Fruit fly (Drosophila melanogaster): ENCODE results near the gene sw.
A peak's percentile ranks its signal among the peaks of the same experiment; 100 is the strongest.

Gene sw

DNA sequence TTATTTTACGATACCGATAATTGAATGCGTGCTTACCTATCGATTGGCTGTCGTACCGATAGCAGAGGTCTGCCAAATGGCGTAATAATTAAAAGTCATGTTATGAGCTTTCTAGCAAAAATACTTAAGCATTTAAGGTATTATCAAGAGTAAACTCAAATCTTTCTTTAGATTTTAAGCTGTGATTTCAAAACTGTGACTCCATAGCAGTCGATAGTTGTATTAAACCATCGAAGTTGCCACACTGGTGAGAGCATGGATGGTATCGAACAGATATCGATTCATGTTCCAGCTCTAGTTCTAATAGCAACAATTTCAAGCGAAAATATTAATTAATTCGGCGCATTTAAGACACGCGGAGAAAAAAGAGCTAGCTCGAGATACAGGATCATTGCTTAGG lies 14.9 kb upstream of the sw start, which contains the start of the genes CG17068 and Rab10 (continued):
- TF ChIP-seq Ravus (GFP tag; IDR thresholded peaks at IDR 0.05) (no peak), gro (GFP tag; optimal IDR thresholded peaks at IDR 0.05) (peak; percentile 1), CG13775 (GFP tag; optimal IDR thresholded peaks at IDR 0.05) (peak; percentile 7), CG1024 (GFP tag; IDR thresholded peaks at IDR 0.05) (no peak), kni (GFP tag; optimal IDR thresholded peaks at IDR 0.05) (no peak), sisA (GFP tag; IDR thresholded peaks at IDR 0.05) (no peak), CG12769 (tag; optimal IDR thresholded peaks at IDR 0.05) (no peak), CG31388 (GFP tag; optimal IDR thresholded peaks at IDR 0.05) (no peak), GATAe (GFP tag; conservative IDR thresholded peaks at IDR 0.05) (no peak), btn (GFP tag; optimal IDR thresholded peaks at IDR 0.05) (no peak), CG17802 (tag; optimal IDR thresholded peaks at IDR 0.05) (no peak), chinmo (GFP tag; IDR thresholded peaks at IDR 0.05; ENCODE audit: partially characterized antibody) (0 out of 4 replicates have a peak, but pooled peaks have one; percentile 53), CG4730 (GFP tag; IDR thresholded peaks at IDR 0.05) (no peak), CG18011 (GFP tag; optimal IDR thresholded peaks at IDR 0.05) (no peak), gsb-n (tag; optimal IDR thresholded peaks at IDR 0.05) (no peak), Hr78 (GFP tag; optimal IDR thresholded peaks at IDR 0.05) (no peak), Dll (GFP tag; IDR thresholded peaks at IDR 0.05; ENCODE audit: partially characterized antibody) (peak; percentile 95), CG31365 (tag; optimal IDR thresholded peaks at IDR 0.05) (no peak), dysf (GFP tag; IDR thresholded peaks at IDR 0.05) (no peak), CG4820 (GFP tag; optimal IDR thresholded peaks at IDR 0.05) (no peak), CoRest (tag; optimal IDR thresholded peaks at IDR 0.05) (peak; percentile 7), Sox102F (GFP tag; optimal IDR thresholded peaks at IDR 0.05) (no peak), B-H1 (GFP tag; IDR thresholded peaks at IDR 0.05) (no peak), unpg (GFP tag; optimal IDR thresholded peaks at IDR 0.05) (no peak), CG17612 (GFP tag; IDR thresholded peaks at IDR 0.05) (no peak), pita (GFP tag; optimal IDR thresholded peaks at IDR 0.05) (no peak), CG13624 (GFP tag; optimal IDR thresholded peaks at IDR 0.05) (peak; percentile 51), CG30403 (GFP tag; optimal IDR thresholded peaks at IDR 0.05) (no peak), seq (GFP tag; IDR thresholded peaks at IDR 0.05) (no peak), CG18599 (GFP tag; optimal IDR thresholded peaks at IDR 0.05) (no peak), gce (GFP tag; IDR thresholded peaks at IDR 0.05) (no peak), sug (tag; optimal IDR thresholded peaks at IDR 0.05) (peak; percentile 19), CG1792 (GFP tag; optimal IDR thresholded peaks at IDR 0.05) (no peak), lab (GFP tag; optimal IDR thresholded peaks at IDR 0.05) (no peak), dpn (GFP tag; optimal IDR thresholded peaks at IDR 0.05) (no peak), CG8478 (optimal IDR thresholded peaks at IDR 0.05) (no peak), CG7556 (GFP tag; optimal IDR thresholded peaks at IDR 0.05) (no peak), CG8359 (GFP tag; optimal IDR thresholded peaks at IDR 0.05; ENCODE audit: borderline replicate concordance) (no peak), fd96Cb (tag; optimal IDR thresholded peaks at IDR 0.05) (no peak), CG18476 (GFP tag; optimal IDR thresholded peaks at IDR 0.05) (no peak), CG3847 (GFP tag; IDR thresholded peaks at IDR 0.05) (no peak; the same call in 1 of the 2 replicates), caup (GFP tag; optimal IDR thresholded peaks at IDR 0.05; ENCODE audit: severe bottlenecking) (no peak), cg (GFP tag; optimal IDR thresholded peaks at IDR 0.05) (no peak), CG17328 (GFP tag; IDR thresholded peaks at IDR 0.05) (no peak), esg (GFP tag; conservative IDR thresholded peaks at IDR 0.05) (no peak), CG12391 (tag; optimal IDR thresholded peaks at IDR 0.05) (peak; percentile 31), fd3F (GFP tag; optimal IDR thresholded peaks at IDR 0.05) (no peak), CG14965 (GFP tag; optimal IDR thresholded peaks at IDR 0.05; ENCODE audit: borderline replicate concordance) (no peak), CG12942 (GFP tag; optimal IDR thresholded peaks at IDR 0.05) (no peak), dimm (GFP tag; IDR thresholded peaks at IDR 0.05) (no peak), Ada2b (GFP tag; IDR thresholded peaks at IDR 0.05) (no peak)

Measured in whole organism, embryonic.